Worm (Caenorhabditis elegans) whole organism, L4 larva: ENCODE measurements around the gene ttr-46.

Experiments used
- D1046.2 ChIP-seq: fragments of 200-800 bp; sonication (Bioruptor generic); IDR thresholded peaks from 2 replicates; pipeline ENCODE4 v1.3.6; 2022; ENCODE audit warnings: missing genetic modification characterization, missing compliant biosample characterization
- F10B5.3 ChIP-seq: sonication (generic microtip); optimal IDR thresholded peaks from 2 replicates; lab custom pipeline; 2016; ENCODE audit warnings: mild to moderate bottlenecking, missing genetic modification characterization, missing compliant biosample characterization
- T20F7.1 ChIP-seq: fragments of 200-800 bp; sonication (Bioruptor generic); optimal IDR thresholded peaks from 2 replicates; lab custom pipeline; 2018; ENCODE audit warnings: mild to moderate bottlenecking, missing genetic modification characterization, missing compliant biosample characterization
- aha-1 ChIP-seq: fragments of 150-350 bp; peaks from one replicate; lab custom pipeline; 2014; ENCODE audit warnings: missing biosample characterization, missing genetic modification characterization
- arid-1 ChIP-seq: fragments of 200-800 bp; sonication (Bioruptor generic); conservative IDR thresholded peaks from 2 replicates; pipeline ENCODE4 v1.3.6; 2022; ENCODE audit warnings: missing genetic modification reagents, missing genetic modification characterization, missing compliant biosample characterization
- ceh-28 ChIP-seq: fragments of 150-350 bp; optimal IDR thresholded peaks from 2 replicates; lab custom pipeline; 2014; ENCODE audit warnings: missing biosample characterization, missing genetic modification reagents, missing genetic modification characterization
- ceh-82 ChIP-seq: sonication (generic microtip); optimal IDR thresholded peaks from 2 replicates; lab custom pipeline; 2017; ENCODE audit warnings: missing biosample characterization, missing genetic modification characterization
- duxl-1 ChIP-seq: sonication (generic microtip); optimal IDR thresholded peaks from 2 replicates; lab custom pipeline; 2016; ENCODE audit warnings: mild to moderate bottlenecking, missing genetic modification characterization, moderate library complexity, missing compliant biosample characterization; ENCODE audit not compliant: poor library complexity
- egl-43 ChIP-seq: fragments of 200-800 bp; sonication (Bioruptor generic); IDR thresholded peaks from 2 replicates; pipeline ENCODE4 v1.3.6; 2022; ENCODE audit warnings: missing genetic modification reagents, missing genetic modification characterization, missing compliant biosample characterization
- hlh-11 ChIP-seq: fragments of 200-800 bp; sonication (Bioruptor generic); optimal IDR thresholded peaks from 2 replicates; lab custom pipeline; 2018; ENCODE audit warnings: mild to moderate bottlenecking, missing genetic modification characterization, missing compliant biosample characterization
- jun-1 ChIP-seq: fragments of 150-350 bp; optimal IDR thresholded peaks from 2 replicates; lab custom pipeline; 2014; ENCODE audit warnings: missing biosample characterization, missing genetic modification reagents, missing genetic modification characterization
- lin-29 ChIP-seq: fragments of 200-800 bp; sonication (Bioruptor generic); IDR thresholded peaks from 2 replicates; pipeline ENCODE4 v1.3.6; 2022; ENCODE audit warnings: missing genetic modification reagents, missing genetic modification characterization, missing compliant biosample characterization
- mdl-1 ChIP-seq, 2 experiments: fragments of 150-350 bp in 1 of 2; sonication (generic microtip) in 1 of 2; optimal IDR thresholded peaks; 2 replicates each; lab custom pipeline; 2014 to 2017; ENCODE audit warnings: missing biosample characterization in 2 of 2, missing genetic modification characterization in 2 of 2
- mdt-29 ChIP-seq: fragments of 200-800 bp; sonication (Bioruptor generic); IDR thresholded peaks from 2 replicates; pipeline ENCODE4 v1.3.6; 2022; ENCODE audit warnings: missing genetic modification reagents, missing genetic modification characterization, missing compliant biosample characterization
- mes-2 ChIP-seq: sonication (generic microtip); optimal IDR thresholded peaks from 2 replicates; lab custom pipeline; 2016; ENCODE audit warnings: missing genotype, mild to moderate bottlenecking, missing genetic modification characterization, missing compliant biosample characterization; ENCODE audit not compliant: poor library complexity, severe bottlenecking
- nhr-10 ChIP-seq: fragments of 150-350 bp; optimal IDR thresholded peaks from 2 replicates; lab custom pipeline; 2014; ENCODE audit warnings: missing biosample characterization, missing genetic modification characterization
- nhr-102 ChIP-seq: sonication (generic microtip); optimal IDR thresholded peaks from 2 replicates; lab custom pipeline; 2016; ENCODE audit warnings: mild to moderate bottlenecking, missing genetic modification characterization, moderate library complexity, missing compliant biosample characterization
- nhr-11 ChIP-seq: fragments of 150-350 bp; optimal IDR thresholded peaks from 2 replicates; lab custom pipeline; 2014; ENCODE audit warnings: missing biosample characterization, missing genetic modification characterization
- nhr-111 ChIP-seq: fragments of 200-800 bp; sonication (Bioruptor generic); optimal IDR thresholded peaks from 2 replicates; lab custom pipeline; 2018; ENCODE audit warnings: mild to moderate bottlenecking, missing genetic modification characterization, missing compliant biosample characterization
- nhr-41 ChIP-seq: fragments of 200-800 bp; sonication (Bioruptor generic); IDR thresholded peaks from 2 replicates; pipeline ENCODE4 v1.3.6; 2022; ENCODE audit warnings: missing genetic modification reagents, missing genetic modification characterization, missing compliant biosample characterization
- nhr-6 ChIP-seq: fragments of 150-350 bp; optimal IDR thresholded peaks from 2 replicates; lab custom pipeline; 2014; ENCODE audit warnings: missing biosample characterization, missing genetic modification characterization
- pha-4 ChIP-seq, 2 experiments: fragments of 150-350 bp in 1 of 2; fragments of 200-800 bp in 1 of 2; sonication (Bioruptor generic) in 1 of 2; IDR thresholded peaks in 1 of 2; optimal IDR thresholded peaks in 1 of 2; 2 replicates each; pipeline versions ENCODE4 v1.3.6 to Lab custom; 2014 to 2022; ENCODE audit warnings: missing genetic modification characterization in 2 of 2, missing genetic modification reagents in 2 of 2, missing biosample characterization in 1 of 2, missing compliant biosample characterization in 1 of 2
- php-3 ChIP-seq: fragments of 200-800 bp; sonication (Bioruptor generic); IDR thresholded peaks from 2 replicates; pipeline ENCODE4 v1.3.6; 2022; ENCODE audit warnings: missing genetic modification reagents, missing genetic modification characterization, missing compliant biosample characterization
- pqm-1 ChIP-seq: sonication (generic microtip); optimal IDR thresholded peaks from 2 replicates; lab custom pipeline; 2017; ENCODE audit warnings: missing biosample characterization, missing genetic modification characterization
- rbr-2 ChIP-seq: sonication (generic microtip); optimal IDR thresholded peaks from 2 replicates; lab custom pipeline; 2016; ENCODE audit warnings: missing genotype, missing genetic modification characterization, missing compliant biosample characterization
- skn-1 ChIP-seq: fragments of 150-350 bp; optimal IDR thresholded peaks from 2 replicates; lab custom pipeline; 2014; ENCODE audit warnings: missing biosample characterization, missing genetic modification characterization
- unc-130 ChIP-seq: sonication (generic microtip); optimal IDR thresholded peaks from 2 replicates; lab custom pipeline; 2016; ENCODE audit warnings: missing genetic modification reagents, missing genetic modification characterization, missing compliant biosample characterization
- unc-62 ChIP-seq, 3 experiments: fragments of 150-350 bp in 1 of 3; sonication (generic microtip); optimal IDR thresholded peaks in 2 of 3; peaks in 1 of 3; 1 replicate in 1 of 3; 2 replicates in 2 of 3; lab custom pipeline; 2014 to 2017; ENCODE audit warnings: missing biosample characterization in 3 of 3, missing genetic modification characterization in 3 of 3, missing genetic modification reagents in 3 of 3, missing genotype in 1 of 3
- zag-1 ChIP-seq: fragments of 150-350 bp; optimal IDR thresholded peaks from 2 replicates; lab custom pipeline; 2014; ENCODE audit warnings: missing biosample characterization, missing genetic modification characterization
- zip-11 ChIP-seq: fragments of 200-800 bp; sonication (Bioruptor generic); IDR thresholded peaks from 2 replicates; pipeline ENCODE4 v1.3.6; 2022; ENCODE audit warnings: missing genetic modification characterization, missing compliant biosample characterization
- zip-2 ChIP-seq: fragments of 150-350 bp; optimal IDR thresholded peaks from 2 replicates; lab custom pipeline; 2014; ENCODE audit warnings: missing biosample characterization, missing genetic modification characterization
- ztf-11 ChIP-seq: fragments of 150-350 bp; optimal IDR thresholded peaks from 2 replicates; lab custom pipeline; 2014; ENCODE audit warnings: missing biosample characterization, missing genetic modification characterization
- ztf-7 ChIP-seq: fragments of 150-350 bp; optimal IDR thresholded peaks from 2 replicates; lab custom pipeline; 2014; ENCODE audit warnings: missing biosample characterization, missing genetic modification characterization

Gene ttr-46

DNA sequence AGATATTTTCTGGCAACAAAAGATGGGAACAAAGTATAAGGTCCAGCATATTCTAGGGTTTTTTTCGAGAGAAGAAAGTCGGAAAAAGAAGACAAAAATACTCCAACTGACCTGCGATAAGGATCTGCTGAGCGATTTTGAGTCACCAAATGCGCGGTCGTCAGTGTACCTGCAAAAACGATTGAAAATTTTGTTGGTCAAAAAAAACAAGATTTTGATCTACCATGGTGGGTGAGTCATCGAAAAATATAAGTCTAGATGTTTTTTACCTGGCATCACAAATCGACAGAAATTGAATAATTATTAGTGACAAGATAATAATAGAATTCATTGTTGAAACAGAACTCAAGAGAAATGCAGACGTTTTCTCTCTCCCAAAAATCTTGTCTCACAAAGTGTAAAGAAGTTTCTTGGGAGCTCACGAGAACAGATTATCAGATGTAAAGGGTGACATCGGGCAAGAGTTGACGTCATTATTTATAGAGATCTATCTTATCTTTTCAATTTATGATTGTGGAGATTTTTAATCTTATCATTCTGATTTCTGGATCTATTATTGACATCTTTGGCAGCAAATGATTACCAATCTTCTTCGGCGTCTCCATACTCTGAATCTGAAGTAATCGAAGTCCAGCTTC, 34.3 kb downstream of the ttr-46 start:
- TF ChIP-seq pha-4 (GFP tag; IDR thresholded peaks at IDR 0.05; lab: Robert Waterston, UW) (no peak), pha-4 (tag; optimal IDR thresholded peaks at IDR 0.05; lab: Kevin White, UChicago) (no peak), unc-62 (GFP tag; optimal IDR thresholded peaks at IDR 0.05 in 1 of 2; lab: Kevin White, UChicago) (peak in 1 of 2 experiments; percentile 97), unc-62 (tag; optimal IDR thresholded peaks at IDR 0.05; lab: Kevin White, UChicago) (no peak), zip-11 (GFP tag; lab: Robert Waterston, UW) (no peak), mes-2 (tag; lab: Kevin White, UChicago) (no peak), ztf-11 (tag; lab: Kevin White, UChicago) (no peak), lin-29 (GFP tag; lab: Robert Waterston, UW) (no peak), mdl-1 (tag; optimal IDR thresholded peaks at IDR 0.05; lab: Kevin White, UChicago) (no peak), nhr-11 (peak; percentile 21), nhr-6 (tag; lab: Kevin White, UChicago) (no peak), arid-1 (no peak), zag-1 (tag; lab: Kevin White, UChicago) (no peak), ceh-28 (tag; lab: Kevin White, UChicago) (no peak), T20F7.1 (GFP tag; lab: Kevin White, UChicago) (no peak), zip-2 (tag; lab: Kevin White, UChicago) (no peak), nhr-111 (GFP tag; lab: Kevin White, UChicago) (no peak), ztf-7 (tag; lab: Kevin White, UChicago) (no peak), pqm-1 (tag; lab: Kevin White, UChicago) (no peak), duxl-1 (tag; lab: Kevin White, UChicago) (no peak), nhr-10 (tag; lab: Kevin White, UChicago) (no peak), egl-43 (GFP tag; lab: Robert Waterston, UW) (no peak), hlh-11 (tag; lab: Kevin White, UChicago) (peak; percentile 11), F10B5.3 (tag; lab: Kevin White, UChicago) (no peak), ceh-82 (tag; lab: Kevin White, UChicago) (no peak)

DNA sequence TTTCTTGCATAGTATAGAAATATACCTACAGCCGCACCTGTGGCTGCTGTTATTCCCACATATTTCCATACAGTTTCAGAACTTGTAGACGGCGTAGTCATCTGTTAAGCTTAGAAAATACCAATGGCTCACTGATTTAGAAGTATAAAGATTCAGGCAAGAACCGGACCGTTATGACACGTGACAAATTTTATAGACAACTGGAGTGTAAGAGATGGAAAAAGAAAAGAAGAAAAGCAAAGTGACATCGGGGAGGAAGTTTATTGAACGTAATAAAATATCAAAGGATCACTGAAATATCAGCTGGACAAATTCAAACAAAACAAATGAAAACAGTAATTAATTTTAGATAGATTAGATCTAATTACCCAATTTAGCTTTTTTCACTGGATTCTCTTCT, 35.1 kb downstream of the ttr-46 start, which contains the start of gene rmd-2:
rmd-2 (minus strand) TSS at position 101 of the 400 bp plus-strand sequence.
- TF ChIP-seq nhr-41 (no peak), mdt-29 (no peak), rbr-2 (tag; lab: Kevin White, UChicago) (no peak), php-3 (no peak), ztf-7 (tag; lab: Kevin White, UChicago) (no peak), hlh-11 (tag; lab: Kevin White, UChicago) (peak; percentile 28)
- TF ChIP-seq, all 104 proteins: peak for 1

DNA sequence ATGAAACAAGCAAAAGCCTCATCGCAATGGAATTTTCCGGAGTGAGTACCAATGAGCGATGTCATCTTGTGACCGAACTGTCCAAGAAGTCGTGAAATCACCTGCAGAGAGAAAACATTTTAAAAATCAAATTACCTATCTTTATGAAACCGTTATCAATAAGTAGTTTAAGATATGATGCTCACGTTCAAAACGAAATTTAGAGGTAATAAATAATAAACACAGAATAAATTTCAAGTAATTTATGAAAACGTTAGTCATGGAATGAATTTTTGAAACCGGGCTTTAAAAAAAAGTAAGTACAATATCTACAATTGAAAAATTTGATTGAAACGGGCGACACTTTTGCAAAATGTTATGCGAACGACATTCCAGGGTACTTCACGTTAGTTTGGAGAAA, 36.7 kb downstream of the ttr-46 start, which contains the start of gene C27H6.8:
C27H6.8 (minus strand) TSS at position 101 of the 400 bp plus-strand sequence.
- no peak for TF ChIP-seq nhr-102

DNA sequence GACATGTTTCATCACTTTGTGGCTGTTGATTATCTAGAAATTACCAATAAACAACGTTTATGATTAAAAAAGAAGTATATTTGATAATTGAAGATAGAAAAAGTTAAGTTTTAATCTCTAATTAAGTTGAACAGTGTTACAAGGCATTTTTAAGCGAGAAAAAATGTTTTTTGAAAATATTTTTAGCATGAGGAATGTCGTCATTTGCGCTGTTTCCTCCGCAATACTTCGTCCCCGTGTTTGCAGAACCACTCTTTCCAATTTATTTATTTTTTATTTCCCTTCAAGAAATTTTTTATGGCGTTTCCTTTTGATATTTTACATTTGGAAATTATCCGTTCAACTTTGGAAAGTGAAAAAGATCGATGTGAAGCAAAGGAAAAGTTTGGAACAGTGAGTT, 40.6 kb downstream of the ttr-46 start, which contains the start of the genes rde-1 and trpp-6:
rde-1 (minus strand) TSS at position 33 of the 400 bp plus-strand sequence.
trpp-6 (plus strand) TSS at position 286 of the 400 bp plus-strand sequence.
- no peak for TF ChIP-seq D1046.2 (GFP tag; lab: Robert Waterston, UW)
- TF ChIP-seq mdt-29, result no peak
- no peak for TF ChIP-seq unc-130 (GFP tag; lab: Kevin White, UChicago)
- TF ChIP-seq skn-1 (tag; lab: Kevin White, UChicago), result no peak
- TF ChIP-seq jun-1 (tag; lab: Kevin White, UChicago), result no peak
- TF ChIP-seq aha-1 (tag; lab: Kevin White, UChicago), result peak; percentile 70
